Worm (Caenorhabditis elegans): ENCODE data around the gene F46B3.16.

The F46B3.16 gene

DNA sequence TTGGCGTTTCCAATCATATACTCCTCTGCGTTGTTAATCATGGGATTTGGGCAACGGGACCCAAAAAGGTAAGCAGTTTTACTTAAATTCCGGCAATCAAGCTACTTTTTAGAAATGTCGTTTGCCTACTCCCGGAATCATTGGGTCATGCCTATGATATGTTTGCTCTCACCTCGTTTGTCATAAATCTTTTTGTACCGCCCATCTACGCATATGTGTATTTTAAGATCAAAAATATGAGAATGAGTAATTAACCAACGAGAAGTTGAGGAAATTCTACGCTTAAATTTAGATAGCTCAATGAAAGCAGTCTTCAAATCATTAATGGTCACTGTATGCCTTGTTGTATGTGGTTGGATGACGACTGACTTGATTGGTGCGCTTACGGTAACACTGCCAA is 47.9 kb downstream of the F46B3.16 start:
- TF ChIP-seq Y67H2A.10 (GFP tag; conservative IDR thresholded peaks at IDR 0.05) (no peak), rpc-1 (optimal IDR thresholded peaks at IDR 0.05) (no peak), rpc-1 (tag; optimal IDR thresholded peaks at IDR 0.05) (no peak), F39B2.1 (GFP tag; IDR thresholded peaks at IDR 0.05) (no peak), nhr-27 (tag; optimal IDR thresholded peaks at IDR 0.05) (no peak), ztf-3 (GFP tag; optimal IDR thresholded peaks at IDR 0.05) (no peak), F37B4.10 (GFP tag; IDR thresholded peaks at IDR 0.05) (no peak), B0261.1 (tag; optimal IDR thresholded peaks at IDR 0.05) (no peak), snpc-3.4 (tag; optimal IDR thresholded peaks at IDR 0.05) (no peak), lag-1 (GFP tag; IDR thresholded peaks at IDR 0.05) (no peak), ztf-18 (tag; optimal IDR thresholded peaks at IDR 0.05) (no peak), tbp1 (GFP tag; optimal IDR thresholded peaks at IDR 0.05) (no peak), F22D6.2 (tag; optimal IDR thresholded peaks at IDR 0.05) (no peak), Y95B8A.8 (GFP tag; IDR thresholded peaks at IDR 0.05) (no peak), T07F8.4 (tag; optimal IDR thresholded peaks at IDR 0.05) (no peak), C06A6.2 (GFP tag; conservative IDR thresholded peaks at IDR 0.05) (no peak), ekl-4 (GFP tag; IDR thresholded peaks at IDR 0.05) (no peak), nfya-2 (GFP tag; IDR thresholded peaks at IDR 0.05) (no peak), F33H1.4 (GFP tag; IDR thresholded peaks at IDR 0.05) (no peak), repo-1 (tag; optimal IDR thresholded peaks at IDR 0.05) (no peak), ceh-91 (GFP tag; IDR thresholded peaks at IDR 0.05) (no peak)
